Worm (Caenorhabditis elegans): ENCODE results near the gene fask-1.

ce11 chrIV:13079119-13079518 is 21.4 kb upstream of the fask-1 start, which contains the start of gene C39E9.8:
- TF ChIP-seq him-1 (tag; optimal IDR thresholded peaks at IDR 0.05) (no peak), dao-5 (tag; optimal IDR thresholded peaks at IDR 0.05) (no peak)

All from whole organism, L4/young adult.